Fruit fly (Drosophila melanogaster) whole organism, embryonic: ENCODE measurements around the gene Pde11.

Experiments used
- Bteb2 ChIP-seq: fragments of 200-800 bp; sonication (Bioruptor generic); optimal IDR thresholded peaks from 2 replicates; lab custom pipeline; 2016; ENCODE audit warnings: missing biosample characterization, missing genetic modification characterization
- CG10321 ChIP-seq: fragments of 200-800 bp; sonication (Bioruptor generic); IDR thresholded peaks from 2 replicates; pipeline ENCODE4 v1.3.6; 2022; ENCODE audit warnings: missing biosample characterization, missing genetic modification characterization
- CG10366 ChIP-seq: fragments of 200-800 bp; sonication (Bioruptor generic); IDR thresholded peaks from 2 replicates; pipeline ENCODE4 v1.3.6; 2022; ENCODE audit warnings: missing biosample characterization, missing genetic modification characterization
- CG11085 ChIP-seq: fragments of 200-800 bp; sonication (Bioruptor generic); IDR thresholded peaks from 2 replicates; pipeline ENCODE4 v1.3.6; 2022; ENCODE audit warnings: missing biosample characterization, missing genetic modification characterization
- CG11504 ChIP-seq: fragments of 200-800 bp; sonication (Bioruptor generic); optimal IDR thresholded peaks from 3 replicates; lab custom pipeline; 2019; ENCODE audit warnings: missing biosample characterization, mild to moderate bottlenecking, missing genetic modification characterization, moderate library complexity
- CG11560 ChIP-seq: fragments of 200-800 bp; sonication (Bioruptor generic); IDR thresholded peaks from 3 replicates; pipeline ENCODE4 v1.3.6; 2022; ENCODE audit warnings: missing biosample characterization, missing genetic modification characterization
- CG12299 ChIP-seq: fragments of 200-800 bp; sonication (Bioruptor generic); optimal IDR thresholded peaks from 2 replicates; lab custom pipeline; 2018; ENCODE audit warnings: missing biosample characterization, mild to moderate bottlenecking, missing genetic modification characterization
- CG15011 ChIP-seq: fragments of 200-800 bp; sonication (Bioruptor generic); optimal IDR thresholded peaks from 3 replicates; lab custom pipeline; 2018; ENCODE audit warnings: missing biosample characterization, mild to moderate bottlenecking, missing genetic modification characterization
- CG1603 ChIP-seq: fragments of 200-800 bp; sonication (Bioruptor generic); optimal IDR thresholded peaks from 2 replicates; lab custom pipeline; 2019; ENCODE audit warnings: missing biosample characterization, mild to moderate bottlenecking, missing genetic modification characterization, moderate library complexity
- CG16863 ChIP-seq: fragments of 200-800 bp; sonication (Bioruptor generic); optimal IDR thresholded peaks from 3 replicates; lab custom pipeline; 2016; ENCODE audit warnings: missing biosample characterization, missing genetic modification characterization
- CG17612 ChIP-seq: fragments of 200-800 bp; sonication (Bioruptor generic); IDR thresholded peaks from 2 replicates; pipeline ENCODE4 v1.3.6; 2022; ENCODE audit warnings: missing biosample characterization, missing genetic modification characterization
- CG1792 ChIP-seq: fragments of 200-800 bp; sonication (Bioruptor generic); optimal IDR thresholded peaks from 2 replicates; lab custom pipeline; 2016; ENCODE audit warnings: missing biosample characterization, missing genetic modification characterization
- CG2116 ChIP-seq: fragments of 200-800 bp; sonication (Bioruptor generic); optimal IDR thresholded peaks from 3 replicates; lab custom pipeline; 2018; ENCODE audit warnings: missing biosample characterization, mild to moderate bottlenecking, missing genetic modification characterization
- CG3847 ChIP-seq: fragments of 200-800 bp; sonication (Bioruptor generic); IDR thresholded peaks from 2 replicates; pipeline ENCODE4 v1.3.6; 2022; ENCODE audit warnings: missing biosample characterization, missing genetic modification characterization
- CG4424 ChIP-seq: fragments of 200-800 bp; sonication (Bioruptor generic); optimal IDR thresholded peaks from 3 replicates; lab custom pipeline; 2016; ENCODE audit warnings: missing biosample characterization, missing genetic modification characterization
- CG4730 ChIP-seq: fragments of 200-800 bp; sonication (Bioruptor generic); IDR thresholded peaks from 2 replicates; pipeline ENCODE4 v1.3.6; 2022; ENCODE audit warnings: missing biosample characterization, missing genetic modification characterization
- CG6683 ChIP-seq: fragments of 200-800 bp; sonication (Bioruptor generic); optimal IDR thresholded peaks from 2 replicates; lab custom pipeline; 2017; ENCODE audit warnings: missing biosample characterization, mild to moderate bottlenecking, missing genetic modification characterization, missing genetic modification reagents
- CG6854 ChIP-seq: fragments of 200-800 bp; sonication (Bioruptor generic); optimal IDR thresholded peaks from 3 replicates; lab custom pipeline; 2017; ENCODE audit warnings: missing biosample characterization, mild to moderate bottlenecking, missing genetic modification characterization
- CG8388 ChIP-seq: fragments of 200-800 bp; sonication (Bioruptor generic); optimal IDR thresholded peaks from 2 replicates; lab custom pipeline; 2019; ENCODE audit warnings: missing biosample characterization, mild to moderate bottlenecking, missing genetic modification characterization, moderate library complexity
- CG9215 ChIP-seq: fragments of 200-800 bp; sonication (Bioruptor generic); IDR thresholded peaks from 2 replicates; pipeline ENCODE4 v1.3.6; 2022; ENCODE audit warnings: missing biosample characterization, missing genetic modification characterization
- D ChIP-seq, 2 experiments: fragments of 200-800 bp in 1 of 2; fragments of >200 bp in 1 of 2; sonication (Bioruptor generic) in 1 of 2; optimal IDR thresholded peaks; 2 replicates in 1 of 2; 3 replicates in 1 of 2; lab custom pipeline; 2017; ENCODE audit warnings: mild to moderate bottlenecking in 1 of 2, missing biosample characterization in 1 of 2, missing genetic modification characterization in 1 of 2, missing genetic modification reagents in 1 of 2
- Dbx ChIP-seq: fragments of 200-800 bp; sonication (Bioruptor generic); IDR thresholded peaks from 3 replicates; pipeline ENCODE4 v1.3.6; 2022; ENCODE audit warnings: missing biosample characterization, missing genetic modification characterization
- ERR ChIP-seq: fragments of 200-800 bp; sonication (Bioruptor generic); optimal IDR thresholded peaks from 2 replicates; lab custom pipeline; 2016; ENCODE audit warnings: missing biosample characterization, missing genetic modification characterization
- Gsc ChIP-seq: fragments of 200-800 bp; sonication (Bioruptor generic); IDR thresholded peaks from 2 replicates; pipeline ENCODE4 v1.3.6; 2022; ENCODE audit warnings: missing biosample characterization, missing genetic modification characterization
- Kr ChIP-seq: fragments of 200-800 bp; sonication (Bioruptor generic); optimal IDR thresholded peaks from 2 replicates; lab custom pipeline; 2017; ENCODE audit warnings: missing biosample characterization, mild to moderate bottlenecking, missing genetic modification characterization
- Ravus ChIP-seq: fragments of 200-800 bp; sonication (Bioruptor generic); IDR thresholded peaks from 2 replicates; pipeline ENCODE4 v1.3.6; 2022; ENCODE audit warnings: missing biosample characterization, missing genetic modification characterization
- Xbp1 ChIP-seq: fragments of 200-800 bp; sonication (Bioruptor generic); optimal IDR thresholded peaks from 3 replicates; lab custom pipeline; 2016; ENCODE audit warnings: missing biosample characterization, mild to moderate bottlenecking, missing genetic modification characterization
- ase ChIP-seq: fragments of 200-800 bp; sonication (Bioruptor generic); IDR thresholded peaks from 3 replicates; pipeline ENCODE4 v1.3.6; 2022; ENCODE audit warnings: missing biosample characterization, missing genetic modification characterization
- bowl ChIP-seq: fragments of 200-800 bp; sonication (Bioruptor generic); IDR thresholded peaks from 2 replicates; pipeline ENCODE4 v1.3.6; 2022; ENCODE audit warnings: missing biosample characterization, missing genetic modification characterization
- bsh ChIP-seq, 2 experiments: fragments of 200-800 bp; sonication (Bioruptor generic); optimal IDR thresholded peaks; 2 replicates each; lab custom pipeline; 2017 to 2018; ENCODE audit warnings: mild to moderate bottlenecking in 2 of 2, missing biosample characterization in 2 of 2, missing genetic modification characterization in 2 of 2, moderate library complexity in 1 of 2
- ci ChIP-seq: fragments of 200-800 bp; sonication (Bioruptor generic); IDR thresholded peaks from 3 replicates; pipeline ENCODE4 v1.3.6; 2022; ENCODE audit warnings: missing biosample characterization, missing genetic modification characterization
- croc ChIP-seq: fragments of 200-800 bp; sonication (Bioruptor generic); conservative IDR thresholded peaks from 3 replicates; pipeline ENCODE4 v1.3.6; 2022; ENCODE audit warnings: missing biosample characterization, missing genetic modification characterization
- dati ChIP-seq: fragments of 200-800 bp; sonication (Bioruptor generic); IDR thresholded peaks from 2 replicates; pipeline ENCODE4 v1.3.6; 2022; ENCODE audit warnings: missing biosample characterization, missing genetic modification characterization
- ems ChIP-seq: fragments of 200-800 bp; sonication (Bioruptor generic); optimal IDR thresholded peaks from 3 replicates; lab custom pipeline; 2016; ENCODE audit warnings: missing biosample characterization, missing genetic modification characterization
- esg ChIP-seq: fragments of 200-800 bp; sonication (Bioruptor generic); conservative IDR thresholded peaks from 2 replicates; pipeline ENCODE4 v1.3.6; 2022; ENCODE audit warnings: missing biosample characterization, missing genetic modification characterization
- fd102C ChIP-seq: fragments of 200-800 bp; sonication (Bioruptor generic); optimal IDR thresholded peaks from 2 replicates; lab custom pipeline; 2018; ENCODE audit warnings: missing biosample characterization, mild to moderate bottlenecking, missing genetic modification characterization, moderate library complexity
- fd64A ChIP-seq: fragments of 200-800 bp; sonication (Bioruptor generic); optimal IDR thresholded peaks from 3 replicates; lab custom pipeline; 2018; ENCODE audit warnings: missing biosample characterization, mild to moderate bottlenecking, missing genetic modification characterization
- fru ChIP-seq: fragments of >200 bp; optimal IDR thresholded peaks from 2 replicates; lab custom pipeline; 2017
- hb ChIP-seq: fragments of 200-800 bp; sonication (Bioruptor generic); IDR thresholded peaks from 3 replicates; pipeline ENCODE4 v1.3.6; 2022; ENCODE audit warnings: missing biosample characterization, missing genetic modification characterization; ENCODE audit not compliant: partially characterized antibody
- jigr1 ChIP-seq: fragments of 200-800 bp; sonication (Bioruptor generic); IDR thresholded peaks from 3 replicates; pipeline ENCODE4 v1.3.6; 2022; ENCODE audit warnings: missing biosample characterization, missing genetic modification characterization
- ken ChIP-seq: fragments of 200-800 bp; sonication (Bioruptor generic); IDR thresholded peaks from 3 replicates; pipeline ENCODE4 v1.3.6; 2022; ENCODE audit warnings: missing biosample characterization, missing genetic modification characterization
- mirr ChIP-seq: fragments of 200-800 bp; sonication (Bioruptor generic); optimal IDR thresholded peaks from 3 replicates; lab custom pipeline; 2018; ENCODE audit warnings: missing biosample characterization, mild to moderate bottlenecking, missing genetic modification characterization
- nmo ChIP-seq: fragments of 200-800 bp; sonication (Bioruptor generic); optimal IDR thresholded peaks from 2 replicates; lab custom pipeline; 2018; ENCODE audit warnings: missing biosample characterization, mild to moderate bottlenecking, missing genetic modification characterization, moderate library complexity
- nom ChIP-seq: fragments of 200-800 bp; sonication (Bioruptor generic); optimal IDR thresholded peaks from 2 replicates; lab custom pipeline; 2017; ENCODE audit warnings: missing biosample characterization, missing genetic modification characterization, mild to moderate bottlenecking, moderate library complexity, missing genetic modification reagents
- org-1 ChIP-seq: fragments of 200-800 bp; sonication (Bioruptor generic); optimal IDR thresholded peaks from 2 replicates; lab custom pipeline; 2017; ENCODE audit warnings: missing biosample characterization, missing genetic modification characterization
- prd ChIP-seq, 3 experiments: fragments of >200 bp in 2 of 3; fragments of 200-800 bp in 1 of 3; sonication (Bioruptor generic) in 1 of 3; optimal IDR thresholded peaks in 2 of 3; IDR thresholded peaks in 1 of 3; 2 replicates in 2 of 3; 3 replicates in 1 of 3; pipeline versions ENCODE4 v1.3.6 to Lab custom; 2017 to 2022; ENCODE audit warnings: missing biosample characterization in 1 of 3, missing genetic modification characterization in 1 of 3
- scrt ChIP-seq: fragments of 200-800 bp; sonication (Bioruptor generic); optimal IDR thresholded peaks from 2 replicates; lab custom pipeline; 2018; ENCODE audit warnings: missing biosample characterization, mild to moderate bottlenecking, missing genetic modification characterization, moderate library complexity
- toy ChIP-seq: fragments of 200-800 bp; sonication (Bioruptor generic); IDR thresholded peaks from 2 replicates; pipeline ENCODE4 v1.3.6; 2022; ENCODE audit warnings: missing biosample characterization, missing genetic modification characterization
- z ChIP-seq: fragments of 200-800 bp; sonication (Bioruptor generic); IDR thresholded peaks from 3 replicates; pipeline ENCODE4 v1.3.6; 2022; ENCODE audit warnings: missing biosample characterization, missing genetic modification characterization
- zen2 ChIP-seq: fragments of 200-800 bp; sonication (Bioruptor generic); IDR thresholded peaks from 3 replicates; pipeline ENCODE4 v1.3.6; 2022; ENCODE audit warnings: missing biosample characterization, missing genetic modification characterization; ENCODE audit not compliant: partially characterized antibody

Gene Pde11

DNA sequence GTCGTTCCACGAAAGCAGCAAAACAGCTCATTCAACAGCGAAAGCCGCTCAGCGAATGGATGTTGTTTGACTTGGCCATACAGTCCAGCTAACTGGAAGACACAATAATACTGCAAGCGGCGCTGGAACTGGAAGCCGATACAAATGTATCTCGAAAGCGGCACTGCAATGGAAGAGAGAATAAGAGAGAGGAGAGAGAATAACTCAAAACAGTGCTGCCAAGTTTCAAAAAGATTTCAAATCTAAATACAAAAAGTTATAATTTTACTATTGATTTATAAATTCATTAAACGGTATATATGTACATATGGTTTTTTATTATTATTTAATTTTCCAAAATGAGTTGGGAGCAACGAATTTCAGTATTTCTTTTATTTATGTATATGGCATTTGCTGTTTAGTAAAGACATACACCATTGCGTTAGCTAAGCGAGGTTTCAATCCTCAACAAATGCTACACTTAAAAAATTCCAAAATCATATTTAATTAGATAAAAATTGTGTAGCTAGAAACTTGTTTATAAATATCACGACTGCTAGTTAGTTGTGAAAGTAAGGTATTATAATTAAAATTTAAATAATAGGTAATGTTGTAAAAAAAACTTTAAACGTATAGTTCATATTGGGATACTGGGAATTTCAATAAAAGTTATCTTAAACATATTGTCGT lies 105.6 kb downstream of the Pde11 start, which contains the start of gene CG10283 (continued):
- TF ChIP-seq org-1 (GFP tag; lab: Kevin White, UChicago) (no peak), prd (optimal IDR thresholded peaks at IDR 0.05; lab: Kevin White, UChicago) (no peak), prd (GFP tag; IDR thresholded peaks at IDR 0.05; lab: Robert Waterston, UW) (0 out of 3 replicates have a peak, but pooled peaks have one; percentile 16), CG11504 (peak; percentile 77), CG10321 (no peak), ERR (GFP tag; lab: Kevin White, UChicago) (no peak), CG2116 (GFP tag; lab: Kevin White, UChicago) (peak; percentile 64), CG8388 (GFP tag; lab: Kevin White, UChicago) (no peak), mirr (no peak), nmo (GFP tag; lab: Kevin White, UChicago) (peak; percentile 55), Xbp1 (GFP tag; lab: Kevin White, UChicago) (peak; percentile 50), Bteb2 (GFP tag; lab: Kevin White, UChicago) (no peak), ci (GFP tag; lab: Robert Waterston, UW) (peak; percentile 65), CG16863 (GFP tag; lab: Kevin White, UChicago) (no peak), CG9215 (GFP tag; lab: Robert Waterston, UW) (no peak; the same call in 1 of the 2 replicates), Dbx (GFP tag; lab: Robert Waterston, UW) (peak; percentile 54; the same call in 2 of the 3 replicates), z (GFP tag; lab: Robert Waterston, UW) (peak; percentile 75; the same call in 2 of the 3 replicates), CG4730 (GFP tag; lab: Robert Waterston, UW) (no peak), Gsc (GFP tag; lab: Robert Waterston, UW) (no peak), jigr1 (GFP tag; lab: Robert Waterston, UW) (no peak), zen2 (GFP tag; lab: Robert Waterston, UW) (no peak), CG4424 (peak; percentile 42), CG15011 (no peak), ems (GFP tag; lab: Kevin White, UChicago) (no peak), bowl (no peak), CG17612 (no peak), esg (GFP tag; lab: Robert Waterston, UW) (no peak), CG11560 (no peak), bsh (GFP tag; optimal IDR thresholded peaks at IDR 0.05; lab: Kevin White, UChicago) (peak in 1 of 2 experiments; percentile 19), CG12299 (tag; lab: Kevin White, UChicago) (no peak), hb (GFP tag; lab: Robert Waterston, UW) (no peak), CG11085 (GFP tag; lab: Robert Waterston, UW) (no peak), Ravus (GFP tag; lab: Robert Waterston, UW) (no peak), fd64A (GFP tag; lab: Kevin White, UChicago) (no peak), CG6683 (GFP tag; lab: Kevin White, UChicago) (no peak), fru (lab: Kevin White, UChicago) (no peak), CG1603 (tag; lab: Kevin White, UChicago) (peak; percentile 29), nom (GFP tag; lab: Kevin White, UChicago) (peak; percentile 33), scrt (GFP tag; lab: Kevin White, UChicago) (no peak), ase (GFP tag; lab: Robert Waterston, UW) (no peak), croc (GFP tag; lab: Robert Waterston, UW) (no peak), CG1792 (GFP tag; lab: Kevin White, UChicago) (no peak), toy (GFP tag; lab: Robert Waterston, UW) (no peak), CG6854 (GFP tag; lab: Kevin White, UChicago) (no peak), CG10366 (no peak), CG3847 (GFP tag; lab: Robert Waterston, UW) (peak; percentile 64), dati (GFP tag; lab: Robert Waterston, UW) (no peak), D (optimal IDR thresholded peaks at IDR 0.05; lab: Kevin White, UChicago) (no peak), D (GFP tag; optimal IDR thresholded peaks at IDR 0.05; lab: Kevin White, UChicago) (no peak), Kr (no peak), fd102C (GFP tag; lab: Kevin White, UChicago) (no peak), ken (peak; percentile 26; the same call in 1 of the 3 replicates)
